Worm (Caenorhabditis elegans) whole organism, late embryonic: Measurements from ENCODE around the gene clec-208.
"Not testable (repeated sequence)": the region's sequence is repeated elsewhere in the genome, so short reads cannot be mapped to it uniquely, and the experiment has no call there.

Experiments used
- ama-1 ChIP-seq: fragments of 150-350 bp; optimal IDR thresholded peaks from 2 replicates; lab custom pipeline; 2014
- ceh-18 ChIP-seq: sonication (generic microtip); optimal IDR thresholded peaks from 2 replicates; lab custom pipeline; 2016; ENCODE audit warnings: missing genetic modification characterization, missing compliant biosample characterization
- ceh-22 ChIP-seq: sonication (generic microtip); optimal IDR thresholded peaks from 2 replicates; lab custom pipeline; 2017; ENCODE audit warnings: missing biosample characterization, missing genetic modification characterization
- hlh-8 ChIP-seq: sonication (generic microtip); optimal IDR thresholded peaks from 2 replicates; lab custom pipeline; 2016; ENCODE audit warnings: missing genotype, missing genetic modification characterization, missing compliant biosample characterization
- madf-2 ChIP-seq: sonication (generic microtip); optimal IDR thresholded peaks from 2 replicates; lab custom pipeline; 2017; ENCODE audit warnings: missing genetic modification characterization, missing compliant biosample characterization
- nfya-1 ChIP-seq: sonication (generic microtip); optimal IDR thresholded peaks from 2 replicates; lab custom pipeline; 2017; ENCODE audit warnings: missing genetic modification characterization, mild to moderate bottlenecking, missing compliant biosample characterization, antibody characterized with exemption, moderate library complexity
- nhr-11 ChIP-seq: fragments of 150-350 bp; optimal IDR thresholded peaks from 2 replicates; lab custom pipeline; 2014; ENCODE audit warnings: missing biosample characterization, missing genetic modification characterization
- sdc-2 ChIP-seq: sonication (generic microtip); optimal IDR thresholded peaks from 2 replicates; lab custom pipeline; 2016; ENCODE audit warnings: missing genotype, missing genetic modification characterization, missing compliant biosample characterization
- ttx-3 ChIP-seq: sonication (generic microtip); optimal IDR thresholded peaks from 2 replicates; lab custom pipeline; 2016; ENCODE audit warnings: missing genetic modification reagents, missing genetic modification characterization, missing compliant biosample characterization

DNA sequence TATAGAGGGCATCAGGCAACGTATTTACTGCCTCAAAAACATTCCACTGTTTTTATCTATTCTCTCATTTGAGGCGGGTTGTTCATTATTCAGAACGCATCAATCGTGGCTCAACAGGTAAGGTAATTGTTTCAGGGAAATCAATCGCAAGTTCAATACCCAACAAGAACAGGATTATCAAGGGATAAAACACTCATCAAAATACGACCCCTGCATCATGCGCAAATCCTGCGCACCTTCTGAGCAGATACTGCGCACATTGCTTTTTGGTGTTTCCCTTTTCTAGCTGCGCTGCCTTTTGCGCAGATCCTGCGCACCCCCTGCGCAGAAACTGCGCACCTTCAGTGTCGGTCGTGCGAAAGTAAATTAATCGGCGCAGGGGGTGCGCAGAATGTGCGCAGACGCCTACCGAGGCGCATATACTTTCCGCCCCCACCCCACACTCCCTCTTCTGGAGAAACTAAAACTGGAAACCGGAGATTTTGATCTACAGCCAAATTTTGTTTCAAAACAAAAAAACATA, 11.9 kb upstream of the clec-208 start, which contains the start of gene F36F12.3:
- TF ChIP-seq sdc-2; hlh-8 (tag; lab: Kevin White, UChicago); ttx-3 (tag; lab: Kevin White, UChicago); ceh-22 (tag; lab: Kevin White, UChicago); ama-1 (lab: Kevin White, UChicago); nfya-1; nhr-11 (tag; lab: Kevin White, UChicago); madf-2 (tag; lab: Kevin White, UChicago); ceh-18 (tag; lab: Kevin White, UChicago): not testable (repeated sequence)
